Worm (Caenorhabditis elegans): Measurements from ENCODE around the gene fbxa-98.

ce11 chrIV:13682733-13683132 is 49.5 kb downstream of the fbxa-98 start:
- no peak for TF ChIP-seq ceh-14 (tag; optimal IDR thresholded peaks at IDR 0.05)
- no peak for TF ChIP-seq dmd-4 (tag; optimal IDR thresholded peaks at IDR 0.05; ENCODE audit: borderline replicate concordance)
